Worm (Caenorhabditis elegans) whole organism, early embryonic: ENCODE measurements around the gene F40G12.10.

Source experiments
- B0310.2 ChIP-seq: sonication (generic microtip); optimal IDR thresholded peaks from 2 replicates; lab custom pipeline; 2016; ENCODE audit warnings: mild to moderate bottlenecking, missing genetic modification characterization, missing compliant biosample characterization
- ama-1 ChIP-seq: fragments of 150-350 bp; optimal IDR thresholded peaks from 2 replicates; lab custom pipeline; 2014
- ceh-13 ChIP-seq: fragments of 200-800 bp; sonication (Bioruptor generic); optimal IDR thresholded peaks from 2 replicates; lab custom pipeline; 2018; ENCODE audit warnings: mild to moderate bottlenecking, missing genetic modification characterization, missing compliant biosample characterization
- hmbx-1 ChIP-seq: sonication (generic microtip); optimal IDR thresholded peaks from 2 replicates; lab custom pipeline; 2016; ENCODE audit warnings: mild to moderate bottlenecking, missing genetic modification characterization, missing compliant biosample characterization
- hmg-4 ChIP-seq: fragments of 200-800 bp; sonication (Bioruptor generic); optimal IDR thresholded peaks from 2 replicates; lab custom pipeline; 2018; ENCODE audit warnings: mild to moderate bottlenecking, missing genetic modification characterization, missing compliant biosample characterization
- scrt-1 ChIP-seq: fragments of 200-800 bp; sonication (Bioruptor generic); IDR thresholded peaks from 2 replicates; pipeline ENCODE4 v1.3.6; 2022; ENCODE audit warnings: missing genetic modification characterization, missing compliant biosample characterization
- sea-1 ChIP-seq: fragments of 200-800 bp; sonication (Bioruptor generic); conservative IDR thresholded peaks from 2 replicates; pipeline ENCODE4 v1.3.6; 2022; ENCODE audit warnings: missing genetic modification characterization, missing compliant biosample characterization
- tbx-11 ChIP-seq: fragments of 200-800 bp; sonication (Bioruptor generic); IDR thresholded peaks from 2 replicates; pipeline ENCODE4 v1.3.6; 2022; ENCODE audit warnings: missing genetic modification characterization, missing compliant biosample characterization
- tbx-37 ChIP-seq: fragments of 200-800 bp; sonication (Bioruptor generic); conservative IDR thresholded peaks from 2 replicates; pipeline ENCODE4 v1.3.6; 2022; ENCODE audit warnings: missing genetic modification reagents, missing genetic modification characterization, missing compliant biosample characterization
- tra-4 ChIP-seq: sonication (generic microtip); optimal IDR thresholded peaks from 2 replicates; lab custom pipeline; 2017; ENCODE audit warnings: missing genetic modification characterization, missing compliant biosample characterization

DNA sequence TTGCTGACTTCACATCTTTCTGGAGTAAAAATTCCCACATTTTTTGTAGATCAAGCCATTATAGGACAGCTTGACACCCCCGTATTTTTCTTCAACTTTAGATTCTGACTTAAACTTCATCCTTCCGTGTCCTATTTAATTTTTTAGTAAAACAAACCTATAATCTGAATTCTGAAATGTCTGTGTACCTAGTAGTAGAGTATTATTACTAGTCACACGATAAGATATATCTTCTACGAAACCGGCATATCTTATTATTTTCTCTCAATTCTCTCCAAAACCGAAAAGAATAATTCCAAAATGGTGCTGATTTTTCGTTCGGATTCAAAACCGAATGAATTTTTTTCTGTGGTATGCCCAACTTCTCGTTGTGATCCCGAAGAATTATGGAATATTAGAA is 11.1 kb downstream of the F40G12.10 start, which contains the start of gene F14D7.9:
- no peak for TF ChIP-seq scrt-1 (GFP tag; lab: Robert Waterston, UW)
- no peak for TF ChIP-seq ama-1 (lab: Kevin White, UChicago)
- TF ChIP-seq hmbx-1 (tag; lab: Kevin White, UChicago), result no peak
- TF ChIP-seq B0310.2 (tag; lab: Kevin White, UChicago), result no peak
- no peak for TF ChIP-seq tra-4 (tag; lab: Kevin White, UChicago)
- no peak for TF ChIP-seq tbx-11 (GFP tag; lab: Robert Waterston, UW)
- no peak for TF ChIP-seq tbx-37 (GFP tag; lab: Robert Waterston, UW)
- TF ChIP-seq hmg-4 (GFP tag; lab: Kevin White, UChicago), result no peak
- TF ChIP-seq ceh-13 (GFP tag; lab: Kevin White, UChicago), result no peak
- TF ChIP-seq sea-1 (GFP tag; lab: Robert Waterston, UW), result no peak
